Worm (Caenorhabditis elegans): ENCODE measurements around the gene ttll-9.

- TF ChIP-seq snpc-4 (tag; optimal IDR thresholded peaks at IDR 0.05) (no peak), nhr-237 (tag; optimal IDR thresholded peaks at IDR 0.05) (no peak), nhr-12 (tag; optimal IDR thresholded peaks at IDR 0.05) (no peak), pha-4 (tag; optimal IDR thresholded peaks at IDR 0.05) (no peak), ces-1 (GFP tag; optimal IDR thresholded peaks at IDR 0.05) (no peak)
Measured at ce11 chrV:20903167-20904093, 6.8 kb upstream of the ttll-9 start, which contains the start of gene amx-3.
